Worm (Caenorhabditis elegans): ENCODE measurements around the gene Y41E3.7.
A peak's percentile ranks its signal among the peaks of the same experiment; 100 is the strongest.

The Y41E3.7 gene

DNA sequence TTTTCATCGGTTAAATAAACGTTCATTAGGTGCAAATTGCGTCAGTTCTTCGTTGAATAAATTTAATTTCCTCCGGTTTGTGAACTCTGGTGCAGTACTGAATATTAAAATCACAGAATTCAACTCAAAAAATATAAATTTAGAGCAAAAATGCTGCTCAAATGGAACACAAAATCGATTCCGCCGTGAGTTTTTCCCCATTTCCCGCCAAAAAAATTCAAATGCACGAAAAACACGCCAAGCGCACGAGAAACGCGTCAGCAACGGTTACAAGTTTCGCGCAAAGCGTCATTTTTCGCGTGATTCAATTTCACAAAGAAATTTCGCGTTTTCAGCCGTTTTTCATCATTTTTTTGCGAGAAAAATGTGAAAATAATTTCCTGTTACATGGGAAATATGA is 25.6 kb downstream of the Y41E3.7 start, which contains the start of gene hrpu-1 (continued):
- peak; percentile 90 for TF ChIP-seq snpc-3.4 (tag; optimal IDR thresholded peaks at IDR 0.05)

ce11 chrIV:15041124-15041523 is 27.3 kb downstream of the Y41E3.7 start:
- TF ChIP-seq egrh-3 (GFP tag; IDR thresholded peaks at IDR 0.05) (peak; percentile 7; the same call in 1 of the 2 replicates), hlh-26 (GFP tag; conservative IDR thresholded peaks at IDR 0.05) (no peak)

ce11 chrIV:15042159-15042936 is 28.5 kb downstream of the Y41E3.7 start:
- TF ChIP-seq ceh-27 (GFP tag; optimal IDR thresholded peaks at IDR 0.05) (no peak), pbrm-1 (GFP tag; IDR thresholded peaks at IDR 0.05) (peak; percentile 40; the same call in 1 of the 2 replicates), B0336.3 (GFP tag; IDR thresholded peaks at IDR 0.05) (peak; percentile 83; the same call in 1 of the 2 replicates), D2030.7 (GFP tag; IDR thresholded peaks at IDR 0.05) (peak; percentile 59; the same call in 1 of the 2 replicates), repo-1 (tag; optimal IDR thresholded peaks at IDR 0.05) (no peak), lsl-1 (GFP tag; optimal IDR thresholded peaks at IDR 0.05) (peak; percentile 20), madf-3 (GFP tag; IDR thresholded peaks at IDR 0.05) (peak; percentile 72), rpc-1 (optimal IDR thresholded peaks at IDR 0.05) (no peak), rpc-1 (tag; optimal IDR thresholded peaks at IDR 0.05) (no peak), T26A5.8 (tag; optimal IDR thresholded peaks at IDR 0.05) (no peak), F49E8.2 (tag; optimal IDR thresholded peaks at IDR 0.05; ENCODE audit: insufficient read depth) (peak; percentile 77), athp-1 (tag; optimal IDR thresholded peaks at IDR 0.05) (peak; percentile 29), cebp-1 (GFP tag; IDR thresholded peaks at IDR 0.05) (no peak), cebp-1 (tag; optimal IDR thresholded peaks at IDR 0.05) (peak; percentile 44), bed-2 (GFP tag; IDR thresholded peaks at IDR 0.05) (no peak), F37B4.10 (GFP tag; IDR thresholded peaks at IDR 0.05) (0 out of 2 replicates have a peak, but pooled peaks have one; percentile 75), ceh-91 (GFP tag; IDR thresholded peaks at IDR 0.05) (no peak), zfh-2 (GFP tag; conservative IDR thresholded peaks at IDR 0.05) (peak; percentile 68), lin-35 (GFP tag; optimal IDR thresholded peaks at IDR 0.05) (no peak), efl-1 (GFP tag; optimal IDR thresholded peaks at IDR 0.05) (no peak), lin-54 (GFP tag; optimal IDR thresholded peaks at IDR 0.05) (peak; percentile 39), xnd-1 (tag; optimal IDR thresholded peaks at IDR 0.05) (no peak), ztf-25 (GFP tag; IDR thresholded peaks at IDR 0.05) (no peak), ceh-100 (GFP tag; IDR thresholded peaks at IDR 0.05) (0 out of 2 replicates have a peak, but pooled peaks have one; percentile 29), madf-6 (GFP tag; IDR thresholded peaks at IDR 0.05) (peak; percentile 22; the same call in 1 of the 2 replicates), snpc-1.3 (tag; optimal IDR thresholded peaks at IDR 0.05; ENCODE audit: insufficient read depth) (peak; percentile 47), Y53G8AR.9 (GFP tag; conservative IDR thresholded peaks at IDR 0.05) (0 out of 2 replicates have a peak, but pooled peaks have one; percentile 65), egrh-3 (GFP tag; IDR thresholded peaks at IDR 0.05) (peak; percentile 20; the same call in 1 of the 2 replicates), hrde-1 (tag; optimal IDR thresholded peaks at IDR 0.05; ENCODE audit: borderline replicate concordance) (peak; percentile 49), mcd-1 (GFP tag; IDR thresholded peaks at IDR 0.05) (peak; percentile 41; the same call in 1 of the 2 replicates), snpc-4 (GFP tag; optimal IDR thresholded peaks at IDR 0.05) (peak; percentile 68), snpc-4 (tag; optimal IDR thresholded peaks at IDR 0.05) (peak in 3 of 4 experiments; percentile 58 to 91 (median 80)), Y79H2A.3 (GFP tag; conservative IDR thresholded peaks at IDR 0.05) (peak; percentile 50; the same call in 1 of the 2 replicates), lin-26 (GFP tag; IDR thresholded peaks at IDR 0.05) (peak; percentile 67), chd-7 (tag; optimal IDR thresholded peaks at IDR 0.05) (peak; percentile 49), ztf-28 (GFP tag; IDR thresholded peaks at IDR 0.05) (0 out of 2 replicates have a peak, but pooled peaks have one; percentile 69), ceh-58 (GFP tag; IDR thresholded peaks at IDR 0.05) (0 out of 2 replicates have a peak, but pooled peaks have one; percentile 44), hmg-1.2 (GFP tag; IDR thresholded peaks at IDR 0.05) (peak; percentile 41), nfya-1 (tag; optimal IDR thresholded peaks at IDR 0.05; ENCODE audit: borderline replicate concordance, insufficient read depth) (no peak), dox-1 (GFP tag; IDR thresholded peaks at IDR 0.05) (peak; percentile 63)

All from whole organism, young adult.